Fruit fly (Drosophila melanogaster) whole organism, embryonic: Measurements from ENCODE around the gene CG1309.

Experiments used
- ATbp ChIP-seq: fragments of 200-800 bp; sonication (Bioruptor generic); optimal IDR thresholded peaks from 2 replicates; lab custom pipeline; 2017; ENCODE audit warnings: missing biosample characterization, mild to moderate bottlenecking, missing genetic modification characterization, missing genetic modification reagents
- CG11695 ChIP-seq: fragments of 200-800 bp; sonication (Bioruptor generic); IDR thresholded peaks from 3 replicates; pipeline ENCODE4 v1.3.6; 2022; ENCODE audit warnings: missing biosample characterization, missing genetic modification characterization
- CG12104 ChIP-seq: fragments of 200-800 bp; sonication (Bioruptor generic); optimal IDR thresholded peaks from 3 replicates; lab custom pipeline; 2016; ENCODE audit warnings: missing biosample characterization, missing genetic modification characterization
- CG12219 ChIP-seq: fragments of 200-800 bp; sonication (Bioruptor generic); optimal IDR thresholded peaks from 3 replicates; lab custom pipeline; 2018; ENCODE audit warnings: missing biosample characterization, mild to moderate bottlenecking, missing genetic modification characterization
- CG14014 ChIP-seq: fragments of 200-800 bp; sonication (Bioruptor generic); IDR thresholded peaks from 2 replicates; pipeline ENCODE4 v1.3.6; 2022; ENCODE audit warnings: missing biosample characterization, missing genetic modification characterization
- CG15479 ChIP-seq: fragments of 200-800 bp; sonication (Bioruptor generic); optimal IDR thresholded peaks from 3 replicates; lab custom pipeline; 2019; ENCODE audit warnings: missing biosample characterization, mild to moderate bottlenecking, missing genetic modification characterization, moderate library complexity
- CG15601 ChIP-seq: fragments of 200-800 bp; sonication (Bioruptor generic); optimal IDR thresholded peaks from 3 replicates; lab custom pipeline; 2019; ENCODE audit warnings: missing biosample characterization, mild to moderate bottlenecking, missing genetic modification characterization, moderate library complexity
- CG16815 ChIP-seq: fragments of 200-800 bp; sonication (Bioruptor generic); optimal IDR thresholded peaks from 3 replicates; lab custom pipeline; 2017; ENCODE audit warnings: missing biosample characterization, mild to moderate bottlenecking, missing genetic modification characterization
- CG17612 ChIP-seq: fragments of 200-800 bp; sonication (Bioruptor generic); IDR thresholded peaks from 2 replicates; pipeline ENCODE4 v1.3.6; 2022; ENCODE audit warnings: missing biosample characterization, missing genetic modification characterization
- CG2199 ChIP-seq: fragments of 200-800 bp; sonication (Bioruptor generic); IDR thresholded peaks from 3 replicates; pipeline ENCODE4 v1.3.6; 2022; ENCODE audit warnings: missing biosample characterization, missing genetic modification characterization
- CG30403 ChIP-seq: fragments of 200-800 bp; sonication (Bioruptor generic); optimal IDR thresholded peaks from 3 replicates; lab custom pipeline; 2016; ENCODE audit warnings: missing biosample characterization, missing genetic modification characterization
- CG32767 ChIP-seq: fragments of 200-800 bp; sonication (Bioruptor generic); IDR thresholded peaks from 2 replicates; pipeline ENCODE4 v1.3.6; 2022; ENCODE audit warnings: missing biosample characterization, missing genetic modification characterization
- CG5953 ChIP-seq: fragments of 200-800 bp; sonication (Bioruptor generic); IDR thresholded peaks from 2 replicates; pipeline ENCODE4 v1.3.6; 2022; ENCODE audit warnings: missing biosample characterization, missing genetic modification characterization
- CG6813 ChIP-seq: fragments of 200-800 bp; sonication (Bioruptor generic); optimal IDR thresholded peaks from 2 replicates; lab custom pipeline; 2017; ENCODE audit warnings: missing biosample characterization, missing genetic modification characterization, mild to moderate bottlenecking, moderate library complexity, missing genetic modification reagents
- CG8359 ChIP-seq: fragments of 200-800 bp; sonication (Bioruptor generic); optimal IDR thresholded peaks from 2 replicates; lab custom pipeline; 2017; ENCODE audit warnings: missing biosample characterization, mild to moderate bottlenecking, missing genetic modification characterization, borderline replicate concordance
- CG8388 ChIP-seq: fragments of 200-800 bp; sonication (Bioruptor generic); optimal IDR thresholded peaks from 2 replicates; lab custom pipeline; 2019; ENCODE audit warnings: missing biosample characterization, mild to moderate bottlenecking, missing genetic modification characterization, moderate library complexity
- Chrac-16 ChIP-seq: fragments of 200-800 bp; sonication (Bioruptor generic); optimal IDR thresholded peaks from 3 replicates; lab custom pipeline; 2016; ENCODE audit warnings: missing biosample characterization, missing genetic modification characterization
- Dll ChIP-seq: fragments of 200-800 bp; sonication (Bioruptor generic); IDR thresholded peaks from 4 replicates; pipeline ENCODE4 v1.3.6; 2022; ENCODE audit warnings: missing biosample characterization, missing genetic modification characterization; ENCODE audit not compliant: partially characterized antibody
- Dp ChIP-seq: fragments of 200-800 bp; sonication (Bioruptor generic); optimal IDR thresholded peaks from 2 replicates; lab custom pipeline; 2018; ENCODE audit warnings: missing biosample characterization, mild to moderate bottlenecking, missing genetic modification characterization, moderate library complexity
- Ets97D ChIP-seq: fragments of 200-800 bp; sonication (Bioruptor generic); optimal IDR thresholded peaks from 3 replicates; lab custom pipeline; 2016; ENCODE audit warnings: missing biosample characterization, missing genetic modification characterization
- Hey ChIP-seq: fragments of 200-800 bp; sonication (Bioruptor generic); optimal IDR thresholded peaks from 3 replicates; lab custom pipeline; 2018; ENCODE audit warnings: missing biosample characterization, mild to moderate bottlenecking, missing genetic modification characterization
- Spps ChIP-seq: fragments of 200-800 bp; sonication (Bioruptor generic); optimal IDR thresholded peaks from 2 replicates; lab custom pipeline; 2018; ENCODE audit warnings: missing biosample characterization, mild to moderate bottlenecking, missing genetic modification characterization
- Sry-β ChIP-seq: fragments of 200-800 bp; sonication (Bioruptor generic); optimal IDR thresholded peaks from 2 replicates; lab custom pipeline; 2018; ENCODE audit warnings: missing biosample characterization, mild to moderate bottlenecking, missing genetic modification characterization, moderate library complexity
- TFAM ChIP-seq: fragments of 200-800 bp; sonication (Bioruptor generic); optimal IDR thresholded peaks from 2 replicates; lab custom pipeline; 2017; ENCODE audit warnings: missing biosample characterization, missing genetic modification characterization, inconsistent platforms
- ab ChIP-seq: fragments of 200-800 bp; sonication (Bioruptor generic); optimal IDR thresholded peaks from 2 replicates; lab custom pipeline; 2016; ENCODE audit warnings: missing biosample characterization, missing genetic modification characterization
- ac ChIP-seq: fragments of 200-800 bp; sonication (Bioruptor generic); optimal IDR thresholded peaks from 3 replicates; lab custom pipeline; 2017; ENCODE audit warnings: missing biosample characterization, mild to moderate bottlenecking, missing genetic modification characterization
- ara ChIP-seq: fragments of 200-800 bp; sonication (Bioruptor generic); IDR thresholded peaks from 2 replicates; pipeline ENCODE4 v1.3.6; 2022; ENCODE audit warnings: missing biosample characterization, missing genetic modification characterization
- ato ChIP-seq: fragments of 200-800 bp; sonication (Bioruptor generic); IDR thresholded peaks from 2 replicates; pipeline ENCODE4 v1.3.6; 2022; ENCODE audit warnings: missing biosample characterization, missing genetic modification characterization; ENCODE audit not compliant: partially characterized antibody
- bab2 ChIP-seq: fragments of 200-800 bp; sonication (Bioruptor generic); optimal IDR thresholded peaks from 2 replicates; lab custom pipeline; 2016; ENCODE audit warnings: missing biosample characterization, missing genetic modification characterization
- chn ChIP-seq: fragments of 200-800 bp; sonication (Bioruptor generic); optimal IDR thresholded peaks from 2 replicates; lab custom pipeline; 2016; ENCODE audit warnings: missing biosample characterization, missing genetic modification characterization
- crp ChIP-seq, 2 experiments: fragments of 200-800 bp; sonication (Bioruptor generic); optimal IDR thresholded peaks; 2 replicates in 1 of 2; 3 replicates in 1 of 2; lab custom pipeline; 2017; ENCODE audit warnings: missing biosample characterization in 2 of 2, missing genetic modification characterization in 2 of 2, mild to moderate bottlenecking in 1 of 2, moderate library complexity in 1 of 2
- dmrt99B ChIP-seq: fragments of 200-800 bp; sonication (Bioruptor generic); optimal IDR thresholded peaks from 2 replicates; lab custom pipeline; 2018; ENCODE audit warnings: missing biosample characterization, mild to moderate bottlenecking, missing genetic modification characterization, moderate library complexity
- dpn ChIP-seq, 2 experiments: fragments of 200-800 bp; sonication (Bioruptor generic); optimal IDR thresholded peaks; 3 replicates each; lab custom pipeline; 2016; ENCODE audit warnings: missing biosample characterization in 2 of 2, missing genetic modification characterization in 2 of 2
- gcm ChIP-seq: fragments of 200-800 bp; sonication (Bioruptor generic); optimal IDR thresholded peaks from 2 replicates; lab custom pipeline; 2019; ENCODE audit warnings: missing biosample characterization, mild to moderate bottlenecking, missing genetic modification characterization, moderate library complexity
- gcm2 ChIP-seq: fragments of 200-800 bp; sonication (Bioruptor generic); optimal IDR thresholded peaks from 2 replicates; lab custom pipeline; 2016; ENCODE audit warnings: missing biosample characterization, missing genetic modification characterization
- grn ChIP-seq: fragments of 200-800 bp; sonication (Bioruptor generic); optimal IDR thresholded peaks from 3 replicates; lab custom pipeline; 2017; ENCODE audit warnings: missing biosample characterization, missing genetic modification characterization
- hkb ChIP-seq, 2 experiments: fragments of 200-800 bp in 1 of 2; fragments of >200 bp in 1 of 2; sonication (Bioruptor generic) in 1 of 2; IDR thresholded peaks in 1 of 2; optimal IDR thresholded peaks in 1 of 2; 2 replicates each; pipeline versions ENCODE4 v1.3.6 to Lab custom; 2017 to 2022; ENCODE audit warnings: missing biosample characterization in 1 of 2, missing genetic modification characterization in 1 of 2
- jigr1 ChIP-seq: fragments of 200-800 bp; sonication (Bioruptor generic); IDR thresholded peaks from 3 replicates; pipeline ENCODE4 v1.3.6; 2022; ENCODE audit warnings: missing biosample characterization, missing genetic modification characterization
- knrl ChIP-seq: fragments of 200-800 bp; sonication (Bioruptor generic); IDR thresholded peaks from 3 replicates; pipeline ENCODE4 v1.3.6; 2022; ENCODE audit warnings: missing biosample characterization, missing genetic modification characterization; ENCODE audit not compliant: partially characterized antibody
- lab ChIP-seq: fragments of 200-800 bp; sonication (Bioruptor generic); optimal IDR thresholded peaks from 3 replicates; lab custom pipeline; 2017; ENCODE audit warnings: missing biosample characterization, missing genetic modification characterization, mild to moderate bottlenecking, moderate library complexity, missing genetic modification reagents
- onecut ChIP-seq: fragments of 200-800 bp; sonication (Bioruptor generic); IDR thresholded peaks from 2 replicates; pipeline ENCODE4 v1.3.6; 2022; ENCODE audit warnings: missing biosample characterization, missing genetic modification characterization
- pb ChIP-seq: fragments of 200-800 bp; sonication (Bioruptor generic); optimal IDR thresholded peaks from 3 replicates; lab custom pipeline; 2016; ENCODE audit warnings: missing biosample characterization, missing genetic modification characterization
- pzg ChIP-seq: fragments of 200-800 bp; sonication (Bioruptor generic); optimal IDR thresholded peaks from 3 replicates; lab custom pipeline; 2018; ENCODE audit warnings: missing biosample characterization, mild to moderate bottlenecking, missing genetic modification characterization, moderate library complexity
- ro ChIP-seq: fragments of 200-800 bp; sonication (Bioruptor generic); IDR thresholded peaks from 2 replicates; pipeline ENCODE4 v1.3.6; 2022; ENCODE audit warnings: missing biosample characterization, missing genetic modification characterization
- sens ChIP-seq: fragments of 200-800 bp; sonication (Bioruptor generic); peaks from one replicate; lab custom pipeline; 2016; ENCODE audit warnings: missing biosample characterization, missing genetic modification characterization
- sens-2 ChIP-seq: fragments of 200-800 bp; sonication (Bioruptor generic); IDR thresholded peaks from 2 replicates; pipeline ENCODE4 v1.3.6; 2022; ENCODE audit warnings: missing biosample characterization, missing genetic modification characterization
- sim ChIP-seq: fragments of 200-800 bp; sonication (Bioruptor generic); IDR thresholded peaks from 2 replicates; pipeline ENCODE4 v1.3.6; 2022; ENCODE audit warnings: missing biosample characterization, missing genetic modification characterization
- stc ChIP-seq: fragments of 200-800 bp; sonication (Bioruptor generic); IDR thresholded peaks from 2 replicates; pipeline ENCODE4 v1.3.6; 2022; ENCODE audit warnings: missing biosample characterization, missing genetic modification characterization
- tx ChIP-seq: fragments of 200-800 bp; sonication (Bioruptor generic); optimal IDR thresholded peaks from 2 replicates; lab custom pipeline; 2016; ENCODE audit warnings: missing biosample characterization, missing genetic modification characterization

CG1309 gene

dm6 chr3L:4228187-4228836 lies 30.9 kb upstream of the CG1309 start (continued):
- peak; percentile 98 for TF ChIP-seq dmrt99B (tag; lab: Kevin White, UChicago)
- TF ChIP-seq hkb (optimal IDR thresholded peaks at IDR 0.05; lab: Kevin White, UChicago) = no peak
- peak; percentile 98 for TF ChIP-seq hkb (GFP tag; IDR thresholded peaks at IDR 0.05; lab: Robert Waterston, UW)
- TF ChIP-seq Spps (tag; lab: Kevin White, UChicago) = peak; percentile 93
- no peak for TF ChIP-seq ato (GFP tag; lab: Robert Waterston, UW)
- peak; percentile 7 for TF ChIP-seq Dp (GFP tag; lab: Kevin White, UChicago)
- peak; percentile 95 for TF ChIP-seq onecut (GFP tag; lab: Robert Waterston, UW)
- peak; percentile 96 for TF ChIP-seq CG5953 (GFP tag; lab: Robert Waterston, UW)
- peak; percentile 95 for TF ChIP-seq sim (GFP tag; lab: Robert Waterston, UW)
- TF ChIP-seq ATbp (GFP tag; lab: Kevin White, UChicago) = peak; percentile 99
- TF ChIP-seq CG15601 (tag; lab: Kevin White, UChicago) = peak; percentile 97
- TF ChIP-seq chn = peak; percentile 92
- TF ChIP-seq ac (GFP tag; lab: Kevin White, UChicago) = peak; percentile 82
- peak; percentile 86 for TF ChIP-seq TFAM (GFP tag; lab: Kevin White, UChicago)
- TF ChIP-seq dpn (GFP tag; optimal IDR thresholded peaks at IDR 0.05; lab: Kevin White, UChicago) = peak; percentile 94 to 96
- TF ChIP-seq CG12104 (GFP tag; lab: Kevin White, UChicago) = peak; percentile 84
- peak; percentile 95 for TF ChIP-seq Chrac-16 (GFP tag; lab: Kevin White, UChicago)
- peak; percentile 94 for TF ChIP-seq tx (GFP tag; lab: Kevin White, UChicago)
- peak; percentile 97 for TF ChIP-seq CG12219 (GFP tag; lab: Kevin White, UChicago)
- TF ChIP-seq gcm (GFP tag; lab: Kevin White, UChicago) = peak; percentile 96
- TF ChIP-seq knrl (GFP tag; lab: Robert Waterston, UW) = no peak
- TF ChIP-seq Hey (tag; lab: Kevin White, UChicago) = peak; percentile 72
- TF ChIP-seq CG16815 (GFP tag; lab: Kevin White, UChicago) = peak; percentile 90
- peak; percentile 94 for TF ChIP-seq bab2 (GFP tag; lab: Kevin White, UChicago)
- TF ChIP-seq sens (GFP tag; lab: Kevin White, UChicago) = peak; percentile 100
- peak; percentile 96 for TF ChIP-seq lab (GFP tag; lab: Kevin White, UChicago)
- TF ChIP-seq sens-2 (GFP tag; lab: Robert Waterston, UW) = peak; percentile 98
- TF ChIP-seq gcm2 (GFP tag; lab: Kevin White, UChicago) = peak; percentile 88
- TF ChIP-seq CG8359 = peak; percentile 91
- TF ChIP-seq CG8388 (GFP tag; lab: Kevin White, UChicago) = peak; percentile 97
- TF ChIP-seq CG2199 = peak; percentile 97
- peak; percentile 95 for TF ChIP-seq CG11695 (GFP tag; lab: Robert Waterston, UW)
- no peak for TF ChIP-seq CG15479
- TF ChIP-seq grn (GFP tag; lab: Kevin White, UChicago) = peak; percentile 88
- peak; percentile 72 for TF ChIP-seq CG17612
- TF ChIP-seq stc = peak; percentile 97
- no peak for TF ChIP-seq Dll (GFP tag; lab: Robert Waterston, UW)
- peak; percentile 98 for TF ChIP-seq ara (GFP tag; lab: Robert Waterston, UW)
- peak; percentile 95 for TF ChIP-seq CG32767 (GFP tag; lab: Robert Waterston, UW)
- peak in 1 of 2 experiments; percentile 68 for TF ChIP-seq crp (GFP tag; optimal IDR thresholded peaks at IDR 0.05; lab: Kevin White, UChicago)
- TF ChIP-seq jigr1 (GFP tag; lab: Robert Waterston, UW) = peak; percentile 93
- peak; percentile 94 for TF ChIP-seq pb (GFP tag; lab: Kevin White, UChicago)
- no peak for TF ChIP-seq pzg (GFP tag; lab: Kevin White, UChicago)
- peak; percentile 88 for TF ChIP-seq ro (GFP tag; lab: Robert Waterston, UW)
- TF ChIP-seq Ets97D = peak; percentile 85
- peak; percentile 88 for TF ChIP-seq ab
- TF ChIP-seq CG6813 = peak; percentile 95
- peak; percentile 95 for TF ChIP-seq CG14014 (GFP tag; lab: Robert Waterston, UW)
- peak; percentile 95 for TF ChIP-seq CG30403
- peak; percentile 57 for TF ChIP-seq Sry-β (GFP tag; lab: Kevin White, UChicago)
